Worm (Caenorhabditis elegans): ENCODE measurements around the gene ints-5.

ints-5 gene

ce11 chrV:18533606-18534005 is at the start of gene ints-5:
ints-5 (plus strand) TSS chrV:18533953.
- TF ChIP-seq unc-62 (GFP tag; optimal IDR thresholded peaks at IDR 0.05), result no peak

ce11 chrV:18487158-18487557 is 46.6 kb upstream of the ints-5 start, which contains the start of gene Y51A2D.18:
Y51A2D.18 (minus strand) TSS chrV:18487258.
- TF ChIP-seq unc-62 (GFP tag; optimal IDR thresholded peaks at IDR 0.05), result no peak

ce11 chrV:18490284-18490832 is 43.4 kb upstream of the ints-5 start:
- TF ChIP-seq unc-62 (GFP tag; optimal IDR thresholded peaks at IDR 0.05), result no peak

ce11 chrV:18491961-18492360 is 41.8 kb upstream of the ints-5 start, which contains the start of gene slo-1:
slo-1 (plus strand) TSS chrV:18492261.
- no peak for TF ChIP-seq unc-62 (GFP tag; optimal IDR thresholded peaks at IDR 0.05)

ce11 chrV:18504610-18505009 is 29.1 kb upstream of the ints-5 start:
- no peak for TF ChIP-seq unc-62 (GFP tag; optimal IDR thresholded peaks at IDR 0.05)

- TF ChIP-seq unc-62 (GFP tag; optimal IDR thresholded peaks at IDR 0.05), result no peak
Measured at ce11 chrV:18506772-18507171, 27.0 kb upstream of the ints-5 start.

- no peak for TF ChIP-seq unc-62 (GFP tag; optimal IDR thresholded peaks at IDR 0.05)
Measured at ce11 chrV:18508564-18508963, 25.2 kb upstream of the ints-5 start, which contains the start of gene Y51A2D.1. Y51A2D.1 (plus strand) TSS chrV:18508864.

ce11 chrV:18511847-18512246 is 21.9 kb upstream of the ints-5 start:
- no peak for TF ChIP-seq unc-62 (GFP tag; optimal IDR thresholded peaks at IDR 0.05)

- TF ChIP-seq unc-62 (GFP tag; optimal IDR thresholded peaks at IDR 0.05), result no peak
Measured at ce11 chrV:18516496-18516895, 17.3 kb upstream of the ints-5 start, which contains the start of gene hmit-1.1. hmit-1.1 (plus strand) TSS chrV:18516789.

ce11 chrV:18524460-18524859 is 9.3 kb upstream of the ints-5 start, which contains the start of gene hmit-1.2:
hmit-1.2 (plus strand) TSS chrV:18524760.
- no peak for TF ChIP-seq unc-62 (GFP tag; optimal IDR thresholded peaks at IDR 0.05)

- no peak for TF ChIP-seq unc-62 (GFP tag; optimal IDR thresholded peaks at IDR 0.05)
Measured at ce11 chrV:18536015-18536414, 2.3 kb downstream of the ints-5 start.

ce11 chrV:18553750-18554149 is 20.0 kb downstream of the ints-5 start, which contains the start of gene Y51A2D.8:
Y51A2D.8 (minus strand) TSS chrV:18553850.
- no peak for TF ChIP-seq unc-62 (GFP tag; optimal IDR thresholded peaks at IDR 0.05)

- no peak for TF ChIP-seq unc-62 (GFP tag; optimal IDR thresholded peaks at IDR 0.05)
Measured at ce11 chrV:18556488-18556887, 22.7 kb downstream of the ints-5 start, which contains the start of the genes ttr-24 and ttr-25. ttr-24 (minus strand) TSS chrV:18556643. ttr-25 (plus strand) TSS chrV:18556714.

ce11 chrV:18560188-18560587 is 26.4 kb downstream of the ints-5 start, which contains the start of gene ttr-26:
ttr-26 (minus strand) TSS chrV:18560288.
- TF ChIP-seq unc-62 (GFP tag; optimal IDR thresholded peaks at IDR 0.05), result no peak

- no peak for TF ChIP-seq unc-62 (GFP tag; optimal IDR thresholded peaks at IDR 0.05)
Measured at ce11 chrV:18560944-18561343, 27.2 kb downstream of the ints-5 start.

- no peak for TF ChIP-seq unc-62 (GFP tag; optimal IDR thresholded peaks at IDR 0.05)
Measured at ce11 chrV:18564786-18565185, 31.0 kb downstream of the ints-5 start, which contains the start of gene srg-34. srg-34 (minus strand) TSS chrV:18564886.

ce11 chrV:18565621-18566020 is 31.9 kb downstream of the ints-5 start:
- no peak for TF ChIP-seq unc-62 (GFP tag; optimal IDR thresholded peaks at IDR 0.05)

Measured in whole organism, dauer.